Worm (Caenorhabditis elegans): ENCODE results near the gene C53A5.16.

- TF ChIP-seq efl-1 (GFP tag; optimal IDR thresholded peaks at IDR 0.05) (no peak), bed-1 (GFP tag; IDR thresholded peaks at IDR 0.05) (no peak), hmg-20 (GFP tag; IDR thresholded peaks at IDR 0.05) (no peak), ztf-25 (GFP tag; IDR thresholded peaks at IDR 0.05) (no peak), egl-18 (GFP tag; IDR thresholded peaks at IDR 0.05) (no peak), dpl-1 (GFP tag; optimal IDR thresholded peaks at IDR 0.05) (no peak), tbp1 (GFP tag; optimal IDR thresholded peaks at IDR 0.05) (no peak), die-1 (tag; optimal IDR thresholded peaks at IDR 0.05) (no peak)
Observed at ce11 chrV:14482728-14483210, 39.6 kb downstream of the C53A5.16 start, which contains the start of gene R02D5.3.
